Worm (Caenorhabditis elegans): Measurements from ENCODE around the gene lin-32.
A peak's percentile ranks its signal among the peaks of the same experiment; 100 is the strongest.

Gene lin-32

DNA sequence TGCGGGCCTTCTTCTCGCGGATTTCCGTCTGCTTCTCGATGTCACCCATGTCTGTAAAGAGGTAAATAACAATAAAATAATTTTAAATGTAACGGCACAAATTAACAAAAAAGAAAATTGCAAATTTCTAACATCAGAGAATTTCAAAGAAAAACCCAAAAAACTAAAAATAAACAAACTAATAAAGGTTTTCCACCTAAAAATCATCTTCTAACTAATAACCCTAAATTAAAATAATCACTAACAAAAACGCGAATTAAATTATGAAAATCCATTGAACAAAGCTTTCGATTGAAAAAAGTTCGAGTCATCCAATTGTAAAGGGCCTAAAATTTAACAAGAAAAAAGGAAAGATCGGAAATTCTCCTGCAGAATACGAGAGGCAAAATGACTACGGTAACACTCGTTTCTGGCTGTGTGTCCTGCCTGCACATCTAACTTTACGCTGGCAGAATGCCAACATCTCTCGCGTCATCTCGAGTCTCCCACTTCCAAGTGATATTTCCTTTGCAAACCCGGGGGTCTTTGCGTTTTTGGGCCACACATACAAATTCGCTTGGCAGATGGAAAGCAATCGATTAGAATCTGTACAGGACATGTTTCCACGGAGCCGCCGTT lies 12.8 kb upstream of the lin-32 start, which contains the start of gene rpl-11.2:
rpl-11.2 (minus strand) TSS at position 51 of the 618 bp plus-strand sequence.
- TF ChIP-seq nhr-25 (tag; optimal IDR thresholded peaks at IDR 0.05): peak; percentile 100
- peak; percentile 90 for TF ChIP-seq elt-1 (tag; optimal IDR thresholded peaks at IDR 0.05)
- no peak for TF ChIP-seq mdl-1 (tag; optimal IDR thresholded peaks at IDR 0.05)
- peak; percentile 92 for TF ChIP-seq skn-1 (tag; optimal IDR thresholded peaks at IDR 0.05)
- peak; percentile 93 for TF ChIP-seq nhr-11 (tag; optimal IDR thresholded peaks at IDR 0.05)
- peak; percentile 96 for TF ChIP-seq ZK546.5 (tag; optimal IDR thresholded peaks at IDR 0.05)
- TF ChIP-seq zag-1 (tag; optimal IDR thresholded peaks at IDR 0.05): peak; percentile 70
- peak; percentile 80 for TF ChIP-seq unc-62 (GFP tag; optimal IDR thresholded peaks at IDR 0.05)
- peak; percentile 63 for TF ChIP-seq nhr-76 (tag; optimal IDR thresholded peaks at IDR 0.05)
- peak; percentile 93 for TF ChIP-seq ceh-28 (tag; optimal IDR thresholded peaks at IDR 0.05)
- peak; percentile 97 for TF ChIP-seq lin-15B (tag; optimal IDR thresholded peaks at IDR 0.05)
- peak; percentile 87 for TF ChIP-seq R02D3.7 (tag; optimal IDR thresholded peaks at IDR 0.05)
- TF ChIP-seq fos-1 (tag; optimal IDR thresholded peaks at IDR 0.05): peak; percentile 4
- TF ChIP-seq ceh-9 (tag; optimal IDR thresholded peaks at IDR 0.05): no peak
- TF ChIP-seq elt-2 (tag; optimal IDR thresholded peaks at IDR 0.05): peak; percentile 86
- TF ChIP-seq nhr-77 (tag; optimal IDR thresholded peaks at IDR 0.05): peak; percentile 86
- TF ChIP-seq nhr-237 (tag; optimal IDR thresholded peaks at IDR 0.05): no peak
- TF ChIP-seq pqm-1 (tag; optimal IDR thresholded peaks at IDR 0.05): peak; percentile 97
- peak; percentile 22 for TF ChIP-seq unc-39 (tag; optimal IDR thresholded peaks at IDR 0.05)
- TF ChIP-seq daf-12 (tag; optimal IDR thresholded peaks at IDR 0.05): no peak
- peak; percentile 74 for TF ChIP-seq ceh-16 (tag; optimal IDR thresholded peaks at IDR 0.05)
- peak; percentile 88 for TF ChIP-seq jun-1 (tag; optimal IDR thresholded peaks at IDR 0.05)
- TF ChIP-seq mml-1 (tag; optimal IDR thresholded peaks at IDR 0.05): no peak
- TF ChIP-seq lin-39 (tag; optimal IDR thresholded peaks at IDR 0.05): peak; percentile 98
- peak; percentile 99 for TF ChIP-seq nfya-1 (tag; optimal IDR thresholded peaks at IDR 0.05; ENCODE audit: insufficient read depth)
- TF ChIP-seq pha-4 (tag; optimal IDR thresholded peaks at IDR 0.05): peak; percentile 99
- TF ChIP-seq eor-1 (tag; optimal IDR thresholded peaks at IDR 0.05): peak in 1 of 2 experiments; percentile 58
- peak; percentile 97 for TF ChIP-seq nhr-43 (tag; optimal IDR thresholded peaks at IDR 0.05; ENCODE audit: poor library complexity, severe bottlenecking)
- TF ChIP-seq tbx-2 (tag; optimal IDR thresholded peaks at IDR 0.05): peak; percentile 87
- TF ChIP-seq egl-27 (tag; optimal IDR thresholded peaks at IDR 0.05): peak; percentile 91
- peak; percentile 87 for TF ChIP-seq ama-1 (optimal IDR thresholded peaks at IDR 0.05)
- peak; percentile 24 for TF ChIP-seq aly-2 (tag; optimal IDR thresholded peaks at IDR 0.05)
- TF ChIP-seq sea-2 (GFP tag; optimal IDR thresholded peaks at IDR 0.05): peak; percentile 86
- peak; percentile 93 for TF ChIP-seq egl-5 (tag; optimal IDR thresholded peaks at IDR 0.05)
- TF ChIP-seq ztf-4 (tag; optimal IDR thresholded peaks at IDR 0.05): peak; percentile 84
- no peak for TF ChIP-seq nhr-28 (tag; optimal IDR thresholded peaks at IDR 0.05)
- peak; percentile 78 for TF ChIP-seq ceh-82 (tag; optimal IDR thresholded peaks at IDR 0.05)
- TF ChIP-seq snpc-4 (tag; optimal IDR thresholded peaks at IDR 0.05): peak; percentile 94
- TF ChIP-seq nhr-12 (tag; optimal IDR thresholded peaks at IDR 0.05): no peak
- TF ChIP-seq ztf-11 (tag; optimal IDR thresholded peaks at IDR 0.05): no peak
- TF ChIP-seq nhr-67 (tag; optimal IDR thresholded peaks at IDR 0.05): no peak
- peak; percentile 95 for TF ChIP-seq lsy-12 (tag; optimal IDR thresholded peaks at IDR 0.05)
- TF ChIP-seq fkh-2 (tag; optimal IDR thresholded peaks at IDR 0.05): no peak
- peak; percentile 99 for TF ChIP-seq nhr-23 (tag; optimal IDR thresholded peaks at IDR 0.05)
- TF ChIP-seq elt-3 (tag; optimal IDR thresholded peaks at IDR 0.05): peak in 1 of 3 experiments; percentile 73
- TF ChIP-seq fkh-10 (GFP tag; optimal IDR thresholded peaks at IDR 0.05): peak; percentile 96
- peak; percentile 98 for TF ChIP-seq hmg-11 (tag; optimal IDR thresholded peaks at IDR 0.05)

Data from whole organism, L3 larva.